Fruit fly (Drosophila melanogaster): ENCODE data around the gene CG17162.

dm6 chrX:23090474-23090873 is 6.1 kb downstream of the CG17162 start:
- TF ChIP-seq Sin3A (optimal IDR thresholded peaks at IDR 0.05) (no peak), psq (optimal IDR thresholded peaks at IDR 0.05) (no peak)

Data from Kc167 (cell line).